Fruit fly (Drosophila melanogaster) whole organism, embryonic: ENCODE data around the gene Pfdn2.
A peak's percentile ranks its signal among the peaks of the same experiment; 100 is the strongest.

Source experiments
- CG10209 ChIP-seq: fragments of 200-800 bp; sonication (Bioruptor generic); optimal IDR thresholded peaks from 3 replicates; lab custom pipeline; 2017; ENCODE audit warnings: missing biosample characterization, mild to moderate bottlenecking, missing genetic modification characterization, missing genetic modification reagents
- CG10979 ChIP-seq: fragments of 200-800 bp; sonication (Bioruptor generic); optimal IDR thresholded peaks from 2 replicates; lab custom pipeline; 2018; ENCODE audit warnings: missing biosample characterization, mild to moderate bottlenecking, missing genetic modification characterization, moderate library complexity
- CG1233 ChIP-seq: fragments of 200-800 bp; sonication (Bioruptor generic); optimal IDR thresholded peaks from 4 replicates; lab custom pipeline; 2018; ENCODE audit warnings: missing biosample characterization, mild to moderate bottlenecking, missing genetic modification characterization
- CG14710 ChIP-seq: fragments of 200-800 bp; sonication (Bioruptor generic); optimal IDR thresholded peaks from 3 replicates; lab custom pipeline; 2019; ENCODE audit warnings: missing biosample characterization, mild to moderate bottlenecking, missing genetic modification characterization, moderate library complexity
- CG15269 ChIP-seq: fragments of 200-800 bp; sonication (Bioruptor generic); optimal IDR thresholded peaks from 2 replicates; lab custom pipeline; 2018; ENCODE audit warnings: missing biosample characterization, mild to moderate bottlenecking, missing genetic modification characterization, moderate library complexity
- CG15601 ChIP-seq: fragments of 200-800 bp; sonication (Bioruptor generic); optimal IDR thresholded peaks from 3 replicates; lab custom pipeline; 2019; ENCODE audit warnings: missing biosample characterization, mild to moderate bottlenecking, missing genetic modification characterization, moderate library complexity
- CG16813 ChIP-seq: fragments of 200-800 bp; sonication (Bioruptor generic); IDR thresholded peaks from 3 replicates; pipeline ENCODE4 v1.3.6; 2022; ENCODE audit warnings: missing biosample characterization, missing genetic modification characterization; ENCODE audit not compliant: partially characterized antibody
- CG2199 ChIP-seq: fragments of 200-800 bp; sonication (Bioruptor generic); IDR thresholded peaks from 3 replicates; pipeline ENCODE4 v1.3.6; 2022; ENCODE audit warnings: missing biosample characterization, missing genetic modification characterization
- CG2889 ChIP-seq: fragments of 200-800 bp; sonication (Bioruptor generic); IDR thresholded peaks from 3 replicates; pipeline ENCODE4 v1.3.6; 2022; ENCODE audit warnings: missing biosample characterization, missing genetic modification characterization
- CG31224 ChIP-seq: fragments of 200-800 bp; sonication (Bioruptor generic); IDR thresholded peaks from 2 replicates; pipeline ENCODE4 v1.3.6; 2022; ENCODE audit warnings: missing biosample characterization, missing genetic modification characterization
- CG31441 ChIP-seq: fragments of 200-800 bp; sonication (Bioruptor generic); IDR thresholded peaks from 2 replicates; pipeline ENCODE4 v1.3.6; 2022; ENCODE audit warnings: missing biosample characterization, missing genetic modification characterization
- CG33557 ChIP-seq: fragments of 200-800 bp; sonication (Bioruptor generic); optimal IDR thresholded peaks from 2 replicates; lab custom pipeline; 2019; ENCODE audit warnings: missing biosample characterization, mild to moderate bottlenecking, missing genetic modification characterization, moderate library complexity
- CG34224 ChIP-seq: fragments of 200-800 bp; sonication (Bioruptor generic); IDR thresholded peaks from 3 replicates; pipeline ENCODE4 v1.3.6; 2022; ENCODE audit warnings: missing biosample characterization, missing genetic modification characterization; ENCODE audit not compliant: partially characterized antibody
- CG3726 ChIP-seq: fragments of 200-800 bp; sonication (Bioruptor generic); IDR thresholded peaks from 3 replicates; pipeline ENCODE4, ENCODE4 v1.3.6; 2022; ENCODE audit warnings: missing biosample characterization, missing genetic modification characterization
- CG4730 ChIP-seq: fragments of 200-800 bp; sonication (Bioruptor generic); IDR thresholded peaks from 2 replicates; pipeline ENCODE4 v1.3.6; 2022; ENCODE audit warnings: missing biosample characterization, missing genetic modification characterization
- CG6272 ChIP-seq: fragments of 200-800 bp; sonication (Bioruptor generic); IDR thresholded peaks from 2 replicates; pipeline ENCODE4 v1.3.6; 2022; ENCODE audit warnings: missing biosample characterization, missing genetic modification characterization
- CG6689 ChIP-seq: fragments of 200-800 bp; sonication (Bioruptor generic); IDR thresholded peaks from 2 replicates; pipeline ENCODE4 v1.3.6; 2022; ENCODE audit warnings: missing biosample characterization, missing genetic modification characterization
- CG7556 ChIP-seq: fragments of 200-800 bp; sonication (Bioruptor generic); optimal IDR thresholded peaks from 2 replicates; lab custom pipeline; 2017; ENCODE audit warnings: missing biosample characterization, mild to moderate bottlenecking, missing genetic modification characterization
- CG8281 ChIP-seq: fragments of 200-800 bp; sonication (Bioruptor generic); optimal IDR thresholded peaks from 2 replicates; lab custom pipeline; 2018; ENCODE audit warnings: missing biosample characterization, mild to moderate bottlenecking, missing genetic modification characterization, moderate library complexity
- CG9727 ChIP-seq: fragments of 200-800 bp; sonication (Bioruptor generic); optimal IDR thresholded peaks from 3 replicates; lab custom pipeline; 2017; ENCODE audit warnings: missing biosample characterization, mild to moderate bottlenecking, missing genetic modification characterization
- CG9797 ChIP-seq: fragments of 200-800 bp; sonication (Bioruptor generic); optimal IDR thresholded peaks from 3 replicates; lab custom pipeline; 2018; ENCODE audit warnings: missing biosample characterization, mild to moderate bottlenecking, missing genetic modification characterization
- CG9932 ChIP-seq: fragments of 200-800 bp; sonication (Bioruptor generic); IDR thresholded peaks from 2 replicates; pipeline ENCODE4 v1.3.6; 2022; ENCODE audit warnings: missing biosample characterization, missing genetic modification characterization
- Dip3 ChIP-seq: fragments of 200-800 bp; sonication (Bioruptor generic); optimal IDR thresholded peaks from 3 replicates; lab custom pipeline; 2016; ENCODE audit warnings: missing biosample characterization, missing genetic modification characterization
- Hmx ChIP-seq: fragments of 200-800 bp; sonication (Bioruptor generic); optimal IDR thresholded peaks from 2 replicates; lab custom pipeline; 2016; ENCODE audit warnings: missing biosample characterization, missing genetic modification characterization
- Lhr ChIP-seq: fragments of 200-800 bp; sonication (Bioruptor generic); optimal IDR thresholded peaks from 3 replicates; lab custom pipeline; 2017; ENCODE audit warnings: mild to moderate bottlenecking, missing biosample characterization, missing genetic modification reagents, missing genetic modification characterization
- Lpt ChIP-seq: fragments of >200 bp; optimal IDR thresholded peaks from 2 replicates; lab custom pipeline; 2018; ENCODE audit warnings: missing biosample characterization, missing genetic modification characterization
- Med ChIP-seq: fragments of 200-800 bp; sonication (Bioruptor generic); peaks from one replicate; lab custom pipeline; 2016; ENCODE audit warnings: missing biosample characterization, missing genetic modification characterization, mild to moderate bottlenecking, inconsistent platforms, moderate library complexity
- Mes4 ChIP-seq: fragments of 200-800 bp; sonication (Bioruptor generic); optimal IDR thresholded peaks from 2 replicates; lab custom pipeline; 2016; ENCODE audit warnings: missing biosample characterization, missing genetic modification characterization
- NFAT ChIP-seq: fragments of 200-800 bp; sonication (Bioruptor generic); IDR thresholded peaks from 2 replicates; pipeline ENCODE4 v1.3.6; 2022; ENCODE audit warnings: missing biosample characterization, missing genetic modification characterization
- Sox102F ChIP-seq: fragments of 200-800 bp; sonication (Bioruptor generic); optimal IDR thresholded peaks from 2 replicates; lab custom pipeline; 2018; ENCODE audit warnings: missing biosample characterization, mild to moderate bottlenecking, missing genetic modification characterization, moderate library complexity
- TFAM ChIP-seq: fragments of 200-800 bp; sonication (Bioruptor generic); optimal IDR thresholded peaks from 2 replicates; lab custom pipeline; 2017; ENCODE audit warnings: missing biosample characterization, missing genetic modification characterization, inconsistent platforms
- ac ChIP-seq: fragments of 200-800 bp; sonication (Bioruptor generic); optimal IDR thresholded peaks from 3 replicates; lab custom pipeline; 2017; ENCODE audit warnings: missing biosample characterization, mild to moderate bottlenecking, missing genetic modification characterization
- amos ChIP-seq: fragments of 200-800 bp; sonication (Bioruptor generic); IDR thresholded peaks from 2 replicates; pipeline ENCODE4 v1.3.6; 2022; ENCODE audit warnings: missing biosample characterization, missing genetic modification characterization; ENCODE audit not compliant: partially characterized antibody
- cas ChIP-seq: fragments of 200-800 bp; sonication (Bioruptor generic); IDR thresholded peaks from 2 replicates; pipeline ENCODE4 v1.3.6; 2022; ENCODE audit warnings: missing biosample characterization, missing genetic modification characterization
- corto ChIP-seq: fragments of 200-800 bp; sonication (Bioruptor generic); optimal IDR thresholded peaks from 2 replicates; lab custom pipeline; 2016; ENCODE audit warnings: missing biosample characterization, mild to moderate bottlenecking, missing genetic modification characterization, moderate library complexity
- crol ChIP-seq: fragments of 200-800 bp; sonication (Bioruptor generic); IDR thresholded peaks from 2 replicates; pipeline ENCODE4 v1.3.6; 2022; ENCODE audit warnings: missing biosample characterization, missing genetic modification characterization
- dmrt11E ChIP-seq: fragments of 200-800 bp; sonication (Bioruptor generic); optimal IDR thresholded peaks from 3 replicates; lab custom pipeline; 2018; ENCODE audit warnings: missing biosample characterization, mild to moderate bottlenecking, missing genetic modification characterization, moderate library complexity
- fu2 ChIP-seq: fragments of 200-800 bp; sonication (Bioruptor generic); optimal IDR thresholded peaks from 2 replicates; lab custom pipeline; 2016; ENCODE audit warnings: missing biosample characterization, missing genetic modification characterization
- jigr1 ChIP-seq: fragments of 200-800 bp; sonication (Bioruptor generic); IDR thresholded peaks from 3 replicates; pipeline ENCODE4 v1.3.6; 2022; ENCODE audit warnings: missing biosample characterization, missing genetic modification characterization
- knrl ChIP-seq: fragments of 200-800 bp; sonication (Bioruptor generic); IDR thresholded peaks from 3 replicates; pipeline ENCODE4 v1.3.6; 2022; ENCODE audit warnings: missing biosample characterization, missing genetic modification characterization; ENCODE audit not compliant: partially characterized antibody
- mam ChIP-seq: fragments of 200-800 bp; sonication (Bioruptor generic); optimal IDR thresholded peaks from 3 replicates; lab custom pipeline; 2016; ENCODE audit warnings: missing biosample characterization, missing genetic modification characterization
- peb ChIP-seq: fragments of 200-800 bp; sonication (Bioruptor generic); IDR thresholded peaks from 2 replicates; pipeline ENCODE4 v1.3.6; 2022; ENCODE audit warnings: missing biosample characterization, missing genetic modification characterization
- pzg ChIP-seq: fragments of 200-800 bp; sonication (Bioruptor generic); optimal IDR thresholded peaks from 3 replicates; lab custom pipeline; 2018; ENCODE audit warnings: missing biosample characterization, mild to moderate bottlenecking, missing genetic modification characterization, moderate library complexity
- rib ChIP-seq: fragments of 200-800 bp; sonication (Bioruptor generic); IDR thresholded peaks from 2 replicates; pipeline ENCODE4 v1.3.6; 2022; ENCODE audit warnings: missing biosample characterization, missing genetic modification characterization
- shn ChIP-seq: fragments of 200-800 bp; sonication (Bioruptor generic); optimal IDR thresholded peaks from 3 replicates; lab custom pipeline; 2016; ENCODE audit warnings: missing biosample characterization, missing genetic modification characterization
- sisA ChIP-seq: fragments of 200-800 bp; sonication (Bioruptor generic); IDR thresholded peaks from 2 replicates; pipeline ENCODE4 v1.3.6; 2022; ENCODE audit warnings: missing biosample characterization, missing genetic modification characterization
- sug ChIP-seq: fragments of 200-800 bp; optimal IDR thresholded peaks from 2 replicates; lab custom pipeline; 2019; ENCODE audit warnings: missing biosample characterization, mild to moderate bottlenecking, missing genetic modification characterization, moderate library complexity
- trh ChIP-seq: fragments of 200-800 bp; sonication (Bioruptor generic); optimal IDR thresholded peaks from 2 replicates; lab custom pipeline; 2016; ENCODE audit warnings: missing biosample characterization, missing genetic modification characterization
- wek ChIP-seq: fragments of 200-800 bp; sonication (Bioruptor generic); optimal IDR thresholded peaks from 3 replicates; lab custom pipeline; 2018; ENCODE audit warnings: missing biosample characterization, mild to moderate bottlenecking, missing genetic modification characterization, moderate library complexity

The Pfdn2 gene

dm6 chr3L:11089805-11090440 is 15.7 kb upstream of the Pfdn2 start (continued):
- TF ChIP-seq shn (GFP tag; lab: Kevin White, UChicago) (peak; percentile 67), fu2 (GFP tag; lab: Kevin White, UChicago) (peak; percentile 51), Lhr (peak; percentile 81), CG8281 (tag; lab: Kevin White, UChicago) (peak; percentile 66), pzg (no peak), knrl (peak; percentile 44; the same call in 1 of the 3 replicates), CG7556 (GFP tag; lab: Kevin White, UChicago) (peak; percentile 98), TFAM (GFP tag; lab: Kevin White, UChicago) (no peak), CG9932 (peak; percentile 41; the same call in 1 of the 2 replicates), CG31441 (GFP tag; lab: Robert Waterston, UW) (peak; percentile 97), CG34224 (GFP tag; lab: Robert Waterston, UW) (no peak), CG15269 (tag; lab: Kevin White, UChicago) (peak; percentile 95), sisA (GFP tag; lab: Robert Waterston, UW) (peak; percentile 74), CG2199 (GFP tag; lab: Robert Waterston, UW) (peak; percentile 61; the same call in 2 of the 3 replicates), amos (no peak), dmrt11E (peak; percentile 89), Med (GFP tag; lab: Kevin White, UChicago) (peak; percentile 86), trh (peak; percentile 76), peb (GFP tag; lab: Robert Waterston, UW) (peak; percentile 39; the same call in 1 of the 2 replicates), mam (GFP tag; lab: Kevin White, UChicago) (peak; percentile 71), CG31224 (0 out of 2 replicates have a peak, but pooled peaks have one; percentile 32), CG6689 (GFP tag; lab: Robert Waterston, UW) (peak; percentile 90), corto (peak; percentile 49), CG14710 (tag; lab: Kevin White, UChicago) (peak; percentile 91), CG10979 (peak; percentile 95), NFAT (GFP tag; lab: Robert Waterston, UW) (no peak), jigr1 (GFP tag; lab: Robert Waterston, UW) (0 out of 3 replicates have a peak, but pooled peaks have one; percentile 73), CG4730 (GFP tag; lab: Robert Waterston, UW) (peak; percentile 49), Hmx (peak; percentile 68), CG3726 (GFP tag; lab: Robert Waterston, UW) (no peak; the same call in 1 of the 3 replicates), cas (no peak), sug (tag; lab: Kevin White, UChicago) (peak; percentile 78), CG1233 (GFP tag; lab: Kevin White, UChicago) (peak; percentile 85), Lpt (GFP tag; lab: Kevin White, UChicago) (no peak), CG9797 (GFP tag; lab: Kevin White, UChicago) (peak; percentile 39), CG2889 (GFP tag; lab: Robert Waterston, UW) (0 out of 3 replicates have a peak, but pooled peaks have one; percentile 37), crol (GFP tag; lab: Robert Waterston, UW) (no peak), Dip3 (GFP tag; lab: Kevin White, UChicago) (peak; percentile 35), CG33557 (GFP tag; lab: Kevin White, UChicago) (peak; percentile 85), CG10209 (peak; percentile 92), wek (GFP tag; lab: Kevin White, UChicago) (peak; percentile 78), rib (GFP tag; lab: Robert Waterston, UW) (no peak), ac (GFP tag; lab: Kevin White, UChicago) (peak; percentile 75), CG6272 (GFP tag; lab: Robert Waterston, UW) (peak; percentile 51), Sox102F (GFP tag; lab: Kevin White, UChicago) (peak; percentile 93), CG15601 (tag; lab: Kevin White, UChicago) (peak; percentile 88), Mes4 (GFP tag; lab: Kevin White, UChicago) (peak; percentile 85), CG16813 (GFP tag; lab: Robert Waterston, UW) (peak; percentile 49; the same call in 1 of the 3 replicates), CG9727 (peak; percentile 97)
